Worm (Caenorhabditis elegans): Measurements from ENCODE around the gene alg-2.

- no peak for TF ChIP-seq ama-1 (optimal IDR thresholded peaks at IDR 0.05)
- TF ChIP-seq ceh-13 (GFP tag; optimal IDR thresholded peaks at IDR 0.05): no peak
- TF ChIP-seq tbx-37 (GFP tag; conservative IDR thresholded peaks at IDR 0.05): no peak
- no peak for TF ChIP-seq F13C5.2 (tag; optimal IDR thresholded peaks at IDR 0.05)
- no peak for TF ChIP-seq flt-1 (GFP tag; IDR thresholded peaks at IDR 0.05)
- no peak for TF ChIP-seq hmbx-1 (tag; optimal IDR thresholded peaks at IDR 0.05)
- no peak for TF ChIP-seq pes-1 (GFP tag; IDR thresholded peaks at IDR 0.05)
- TF ChIP-seq scrt-1 (GFP tag; IDR thresholded peaks at IDR 0.05): no peak
- TF ChIP-seq ceh-36 (tag; optimal IDR thresholded peaks at IDR 0.05): no peak
- no peak for TF ChIP-seq ets-7 (tag; optimal IDR thresholded peaks at IDR 0.05)
- no peak for TF ChIP-seq tra-4 (tag; optimal IDR thresholded peaks at IDR 0.05)
- no peak for TF ChIP-seq tbx-11 (GFP tag; IDR thresholded peaks at IDR 0.05)
- TF ChIP-seq hnd-1 (tag; optimal IDR thresholded peaks at IDR 0.05): no peak
These were observed 28.6 kb downstream of the alg-2 start, which contains the start of gene T07D3.2 for ce11 chrII:901632-902031.
